Fruit fly (Drosophila melanogaster): Measurements from ENCODE around the gene mex1.

dm6 chr3L:15514814-15515495 lies 4.4 kb downstream of the mex1 start:
- no peak for TF ChIP-seq CTCF (optimal IDR thresholded peaks at IDR 0.05)
- no peak for TF ChIP-seq CG8478 (optimal IDR thresholded peaks at IDR 0.05)
